Worm (Caenorhabditis elegans) whole organism, young adult: ENCODE data around the gene rhr-1.

Experiments
- Y56A3A.18 ChIP-seq: fragments of 200-800 bp; sonication (Bioruptor generic); IDR thresholded peaks from 2 replicates; pipeline ENCODE4 v1.3.6; 2022; ENCODE audit warnings: missing genetic modification reagents, missing genetic modification characterization, missing compliant biosample characterization
- ama-1 ChIP-seq, 3 experiments: fragments of 150-350 bp in 1 of 3; sonication (generic microtip) in 2 of 3; optimal IDR thresholded peaks; 2 replicates each; lab custom pipeline; 2014 to 2018; ENCODE audit warnings: missing biosample characterization in 2 of 3, missing genetic modification characterization in 2 of 3, missing genetic modification reagents in 2 of 3
- athp-1 ChIP-seq: sonication (generic microtip); optimal IDR thresholded peaks from 2 replicates; lab custom pipeline; 2017; ENCODE audit warnings: mild to moderate bottlenecking, missing genetic modification characterization, missing compliant biosample characterization
- attf-5 ChIP-seq: fragments of 200-800 bp; sonication (Bioruptor generic); optimal IDR thresholded peaks from 2 replicates; lab custom pipeline; 2018; ENCODE audit warnings: mild to moderate bottlenecking, missing genetic modification characterization, missing compliant biosample characterization
- nfya-1 ChIP-seq: sonication (generic microtip); optimal IDR thresholded peaks from 2 replicates; lab custom pipeline; 2017; ENCODE audit warnings: antibody characterized with exemption, missing compliant biosample characterization, missing genetic modification characterization, borderline replicate concordance; ENCODE audit not compliant: insufficient read depth
- nhr-120 ChIP-seq: fragments of 200-800 bp; sonication (Bioruptor generic); IDR thresholded peaks from 2 replicates; pipeline ENCODE4 v1.3.6; 2022; ENCODE audit warnings: missing genetic modification characterization, missing compliant biosample characterization
- unc-62 ChIP-seq: fragments of 150-350 bp; optimal IDR thresholded peaks from 2 replicates; lab custom pipeline; 2014; ENCODE audit warnings: missing biosample characterization, missing genetic modification reagents, missing genetic modification characterization
- zim-3 ChIP-seq: sonication (generic microtip); optimal IDR thresholded peaks from 2 replicates; lab custom pipeline; 2017; ENCODE audit warnings: mild to moderate bottlenecking, missing genetic modification characterization, moderate library complexity, missing compliant biosample characterization

ce11 chrV:5450742-5451141 lies 22.8 kb downstream of the rhr-1 start:
- TF ChIP-seq zim-3 (tag; lab: Kevin White, UChicago) (no peak), Y56A3A.18 (no peak), nhr-120 (GFP tag; lab: Robert Waterston, UW) (no peak), nfya-1 (tag; lab: Kevin White, UChicago) (no peak), ama-1 (optimal IDR thresholded peaks at IDR 0.05; lab: Kevin White, UChicago) (no peak), ama-1 (GFP tag; optimal IDR thresholded peaks at IDR 0.05; lab: Kevin White, UChicago) (no peak), athp-1 (tag; lab: Kevin White, UChicago) (no peak), attf-5 (GFP tag; lab: Kevin White, UChicago) (no peak), unc-62 (GFP tag; lab: Kevin White, UChicago) (no peak)
